Worm (Caenorhabditis elegans): ENCODE data around the gene ari-1.4.

DNA sequence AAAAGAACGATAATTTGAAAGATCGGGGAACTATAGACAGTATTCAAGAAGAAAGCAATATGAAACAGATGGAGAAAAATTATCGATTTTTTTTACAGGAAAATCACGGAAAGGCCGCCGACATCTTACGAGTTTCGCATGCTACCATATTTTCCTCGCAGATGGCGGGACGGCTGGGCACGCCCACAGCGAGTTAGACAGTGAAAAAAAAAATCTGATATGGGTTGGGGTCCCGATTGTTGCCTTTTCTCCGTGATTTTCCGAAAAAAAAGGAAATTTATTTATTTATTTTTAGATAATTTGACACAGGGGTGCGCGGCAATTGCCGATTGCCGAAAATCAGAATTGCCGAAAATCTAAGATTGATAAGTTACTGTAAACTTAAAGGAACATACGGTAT is 26.4 kb upstream of the ari-1.4 start:
- TF ChIP-seq lin-39 (tag; optimal IDR thresholded peaks at IDR 0.05) (no peak), unc-39 (tag; optimal IDR thresholded peaks at IDR 0.05) (no peak), nhr-28 (tag; optimal IDR thresholded peaks at IDR 0.05) (no peak), fos-1 (tag; optimal IDR thresholded peaks at IDR 0.05) (no peak), unc-62 (GFP tag; optimal IDR thresholded peaks at IDR 0.05) (no peak), ceh-16 (tag; optimal IDR thresholded peaks at IDR 0.05) (no peak), nhr-237 (tag; optimal IDR thresholded peaks at IDR 0.05) (no peak), ceh-82 (tag; optimal IDR thresholded peaks at IDR 0.05) (no peak)
